Fruit fly (Drosophila melanogaster): ENCODE measurements around the gene CG12011.
A peak's percentile ranks its signal among the peaks of the same experiment; 100 is the strongest.

The CG12011 gene

DNA sequence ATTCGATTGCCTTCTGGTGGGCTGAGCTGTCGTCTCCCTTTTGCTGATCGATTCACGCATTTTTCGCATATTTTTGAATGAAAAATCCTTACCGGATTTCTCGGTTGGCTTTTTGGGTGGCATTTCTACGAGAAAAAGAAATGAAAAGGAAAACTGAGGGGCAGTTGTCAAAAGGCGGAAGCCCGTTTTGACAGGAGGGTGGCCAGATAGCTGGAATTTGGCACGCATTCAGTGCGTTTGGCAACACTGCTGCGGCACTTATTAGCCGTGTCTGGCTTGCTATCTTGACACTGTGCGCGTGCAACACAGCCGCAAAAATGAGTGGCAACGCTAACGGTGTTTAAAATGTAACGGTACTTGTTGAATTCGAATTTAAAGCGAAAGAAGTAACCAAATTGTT, 25.9 kb upstream of the CG12011 start, which contains the start of gene RpL23A (continued):
- peak; percentile 89 for TF ChIP-seq Sp1 (GFP tag; optimal IDR thresholded peaks at IDR 0.05)
- TF ChIP-seq foxo (GFP tag; optimal IDR thresholded peaks at IDR 0.05) = peak in 1 of 2 experiments; percentile 91
- TF ChIP-seq Mio (GFP tag; optimal IDR thresholded peaks at IDR 0.05) = peak; percentile 80
- no peak for TF ChIP-seq Dfd (GFP tag; optimal IDR thresholded peaks at IDR 0.05)
- TF ChIP-seq ey (GFP tag; optimal IDR thresholded peaks at IDR 0.05) = peak; percentile 81
- peak; percentile 89 for TF ChIP-seq HLH106 (tag; optimal IDR thresholded peaks at IDR 0.05)
- TF ChIP-seq br (GFP tag; optimal IDR thresholded peaks at IDR 0.05) = peak; percentile 93
- TF ChIP-seq fru (GFP tag; optimal IDR thresholded peaks at IDR 0.05) = peak; percentile 89
- TF ChIP-seq jim (GFP tag; optimal IDR thresholded peaks at IDR 0.05) = peak; percentile 64
- no peak for TF ChIP-seq CrebA (GFP tag; optimal IDR thresholded peaks at IDR 0.05; ENCODE audit: borderline replicate concordance)
- peak; percentile 32 for TF ChIP-seq woc (GFP tag; optimal IDR thresholded peaks at IDR 0.05)

dm6 chr3L:1670008-1670407, 24.4 kb upstream of the CG12011 start, which contains the start of gene RabX5:
Gene RabX5, minus strand, starts transcription at chr3L:1670108.
- TF ChIP-seq OdsH (GFP tag; optimal IDR thresholded peaks at IDR 0.05) (no peak), Vsx2 (GFP tag; optimal IDR thresholded peaks at IDR 0.05; ENCODE audit: partially characterized antibody) (no peak), foxo (GFP tag; optimal IDR thresholded peaks at IDR 0.05) (no peak), Hnf4 (GFP tag; optimal IDR thresholded peaks at IDR 0.05) (no peak), Myc (optimal IDR thresholded peaks at IDR 0.05) (no peak), pan (optimal IDR thresholded peaks at IDR 0.05) (no peak), br (GFP tag; optimal IDR thresholded peaks at IDR 0.05) (no peak), fru (GFP tag; optimal IDR thresholded peaks at IDR 0.05) (no peak), Abd-B (GFP tag; optimal IDR thresholded peaks at IDR 0.05) (no peak), Sp1 (GFP tag; optimal IDR thresholded peaks at IDR 0.05) (no peak), CG32264 (GFP tag; optimal IDR thresholded peaks at IDR 0.05) (no peak), Mio (GFP tag; optimal IDR thresholded peaks at IDR 0.05) (no peak), sage (GFP tag; optimal IDR thresholded peaks at IDR 0.05) (no peak), Dfd (GFP tag; optimal IDR thresholded peaks at IDR 0.05) (no peak), N (GFP tag; optimal IDR thresholded peaks at IDR 0.05) (no peak), sv (GFP tag; optimal IDR thresholded peaks at IDR 0.05) (no peak)

DNA sequence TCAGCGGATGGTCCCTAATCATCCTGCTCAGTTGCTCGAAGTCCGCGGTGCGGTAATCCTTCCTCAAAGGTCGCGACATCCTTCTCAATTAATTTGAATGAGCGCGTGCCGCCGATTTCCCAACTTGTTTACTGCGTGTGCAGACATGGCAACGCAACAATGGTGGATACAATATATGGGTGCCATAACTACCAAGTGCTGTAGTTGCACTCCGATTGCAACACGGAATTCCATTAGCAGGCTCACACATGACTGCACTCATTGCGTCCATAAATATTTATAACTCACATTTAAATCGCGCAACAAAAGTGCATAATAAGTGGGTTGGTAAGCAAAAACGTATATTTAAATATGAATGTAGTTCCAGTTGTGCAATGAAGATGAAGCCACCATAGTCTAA, 21.8 kb upstream of the CG12011 start, which contains the start of gene CG13930:
TSS of gene CG13930 (minus strand) at position 101 of the 400 bp plus-strand sequence.
- TF ChIP-seq usp (GFP tag; optimal IDR thresholded peaks at IDR 0.05) (no peak), woc (GFP tag; optimal IDR thresholded peaks at IDR 0.05) (no peak), CG32264 (GFP tag; optimal IDR thresholded peaks at IDR 0.05) (no peak), foxo (GFP tag; optimal IDR thresholded peaks at IDR 0.05) (no peak), GATAd (GFP tag; optimal IDR thresholded peaks at IDR 0.05) (no peak)

dm6 chr3L:1674381-1674780, 20.0 kb upstream of the CG12011 start, which contains the start of gene CG7991:
Gene CG7991, plus strand, starts transcription at chr3L:1674709.
- TF ChIP-seq Hr83 (GFP tag; optimal IDR thresholded peaks at IDR 0.05; ENCODE audit: poor library complexity, severe bottlenecking) = no peak
- no peak for TF ChIP-seq psq (GFP tag; optimal IDR thresholded peaks at IDR 0.05)
- no peak for TF ChIP-seq CrebA (GFP tag; optimal IDR thresholded peaks at IDR 0.05; ENCODE audit: borderline replicate concordance)

- no peak for TF ChIP-seq Sp1 (GFP tag; optimal IDR thresholded peaks at IDR 0.05)
- no peak for TF ChIP-seq fru (GFP tag; optimal IDR thresholded peaks at IDR 0.05)
- TF ChIP-seq CG32264 (GFP tag; optimal IDR thresholded peaks at IDR 0.05) = no peak
- no peak for TF ChIP-seq lola (GFP tag; optimal IDR thresholded peaks at IDR 0.05)
- no peak for TF ChIP-seq Dfd (GFP tag; optimal IDR thresholded peaks at IDR 0.05)
- no peak for TF ChIP-seq dmrt93B (GFP tag; optimal IDR thresholded peaks at IDR 0.05)
- TF ChIP-seq woc (GFP tag; optimal IDR thresholded peaks at IDR 0.05) = no peak
- TF ChIP-seq Myc (optimal IDR thresholded peaks at IDR 0.05) = no peak
- TF ChIP-seq pan (optimal IDR thresholded peaks at IDR 0.05) = no peak
- TF ChIP-seq HLH106 (tag; optimal IDR thresholded peaks at IDR 0.05) = no peak
- no peak for TF ChIP-seq OdsH (GFP tag; optimal IDR thresholded peaks at IDR 0.05)
- no peak for TF ChIP-seq psq (GFP tag; optimal IDR thresholded peaks at IDR 0.05)
- no peak for TF ChIP-seq CrebA (GFP tag; optimal IDR thresholded peaks at IDR 0.05; ENCODE audit: borderline replicate concordance)
- no peak for TF ChIP-seq h (GFP tag; optimal IDR thresholded peaks at IDR 0.05)
- TF ChIP-seq foxo (GFP tag; optimal IDR thresholded peaks at IDR 0.05) = no peak
- no peak for TF ChIP-seq N (GFP tag; optimal IDR thresholded peaks at IDR 0.05)
- TF ChIP-seq sage (GFP tag; optimal IDR thresholded peaks at IDR 0.05) = no peak
Observed at dm6 chr3L:1675242-1675641, 19.2 kb upstream of the CG12011 start.

dm6 chr3L:1676222-1676621, 18.2 kb upstream of the CG12011 start:
- TF ChIP-seq woc (GFP tag; optimal IDR thresholded peaks at IDR 0.05) (no peak), Sp1 (GFP tag; optimal IDR thresholded peaks at IDR 0.05) (no peak), lola (GFP tag; optimal IDR thresholded peaks at IDR 0.05) (no peak), Mio (GFP tag; optimal IDR thresholded peaks at IDR 0.05) (no peak), CG32264 (GFP tag; optimal IDR thresholded peaks at IDR 0.05) (no peak), CG9705 (GFP tag; optimal IDR thresholded peaks at IDR 0.05) (no peak), dsf (GFP tag; optimal IDR thresholded peaks at IDR 0.05; ENCODE audit: borderline replicate concordance) (no peak), br (GFP tag; optimal IDR thresholded peaks at IDR 0.05) (no peak), Dfd (GFP tag; optimal IDR thresholded peaks at IDR 0.05) (no peak), Hr83 (GFP tag; optimal IDR thresholded peaks at IDR 0.05; ENCODE audit: poor library complexity, severe bottlenecking) (no peak), Vsx2 (GFP tag; optimal IDR thresholded peaks at IDR 0.05; ENCODE audit: partially characterized antibody) (no peak), fru (GFP tag; optimal IDR thresholded peaks at IDR 0.05) (no peak), ey (GFP tag; optimal IDR thresholded peaks at IDR 0.05) (no peak), tai (GFP tag; optimal IDR thresholded peaks at IDR 0.05) (no peak)

Measured in whole organism, wandering third instar larva.